Fruit fly (Drosophila melanogaster) whole organism, embryonic: ENCODE results near the gene Sam-S.

ENCODE experiments used
- Aef1 ChIP-seq: fragments of 200-800 bp; sonication (Bioruptor generic); IDR thresholded peaks from 3 replicates; pipeline ENCODE4 v1.3.6; 2022; ENCODE audit warnings: missing biosample characterization, missing genetic modification characterization
- Antp ChIP-seq: fragments of 200-800 bp; sonication (Bioruptor generic); optimal IDR thresholded peaks from 3 replicates; lab custom pipeline; 2016; ENCODE audit warnings: missing biosample characterization, missing genetic modification characterization
- Asciz ChIP-seq: fragments of 200-800 bp; sonication (Bioruptor generic); optimal IDR thresholded peaks from 2 replicates; lab custom pipeline; 2017; ENCODE audit warnings: missing biosample characterization, mild to moderate bottlenecking, missing genetic modification characterization, missing genetic modification reagents
- Bteb2 ChIP-seq: fragments of 200-800 bp; sonication (Bioruptor generic); optimal IDR thresholded peaks from 2 replicates; lab custom pipeline; 2016; ENCODE audit warnings: missing biosample characterization, missing genetic modification characterization
- CG10366 ChIP-seq: fragments of 200-800 bp; sonication (Bioruptor generic); IDR thresholded peaks from 2 replicates; pipeline ENCODE4 v1.3.6; 2022; ENCODE audit warnings: missing biosample characterization, missing genetic modification characterization
- CG10565 ChIP-seq: fragments of 200-800 bp; sonication (Bioruptor generic); optimal IDR thresholded peaks from 3 replicates; lab custom pipeline; 2016; ENCODE audit warnings: missing biosample characterization, mild to moderate bottlenecking, missing genetic modification characterization
- CG12071 ChIP-seq: fragments of 200-800 bp; sonication (Bioruptor generic); optimal IDR thresholded peaks from 3 replicates; lab custom pipeline; 2018; ENCODE audit warnings: missing biosample characterization, mild to moderate bottlenecking, missing genetic modification characterization
- CG15479 ChIP-seq: fragments of 200-800 bp; sonication (Bioruptor generic); optimal IDR thresholded peaks from 3 replicates; lab custom pipeline; 2019; ENCODE audit warnings: missing biosample characterization, mild to moderate bottlenecking, missing genetic modification characterization, moderate library complexity
- CG16779 ChIP-seq: fragments of 200-800 bp; sonication (Bioruptor generic); IDR thresholded peaks from 2 replicates; pipeline ENCODE4 v1.3.6; 2022; ENCODE audit warnings: missing biosample characterization, missing genetic modification characterization
- CG16815 ChIP-seq: fragments of 200-800 bp; sonication (Bioruptor generic); optimal IDR thresholded peaks from 3 replicates; lab custom pipeline; 2017; ENCODE audit warnings: missing biosample characterization, mild to moderate bottlenecking, missing genetic modification characterization
- CG1832 ChIP-seq: fragments of 200-800 bp; sonication (Bioruptor generic); optimal IDR thresholded peaks from 2 replicates; lab custom pipeline; 2017; ENCODE audit warnings: missing biosample characterization, mild to moderate bottlenecking, missing genetic modification characterization, inconsistent platforms
- CG2129 ChIP-seq: fragments of 200-800 bp; sonication (Bioruptor generic); IDR thresholded peaks from 2 replicates; pipeline ENCODE4 v1.3.6; 2022; ENCODE audit warnings: missing biosample characterization, missing genetic modification characterization; ENCODE audit not compliant: partially characterized antibody
- CG3163 ChIP-seq: fragments of 200-800 bp; sonication (Bioruptor generic); optimal IDR thresholded peaks from 3 replicates; lab custom pipeline; 2016; ENCODE audit warnings: missing biosample characterization, missing genetic modification characterization
- CG34376 ChIP-seq: fragments of 200-800 bp; sonication (Bioruptor generic); optimal IDR thresholded peaks from 2 replicates; lab custom pipeline; 2018; ENCODE audit warnings: missing biosample characterization, mild to moderate bottlenecking, missing genetic modification characterization
- CG4282 ChIP-seq: fragments of 200-800 bp; sonication (Bioruptor generic); optimal IDR thresholded peaks from 2 replicates; lab custom pipeline; 2016; ENCODE audit warnings: missing biosample characterization, missing genetic modification characterization
- CG6272 ChIP-seq: fragments of 200-800 bp; sonication (Bioruptor generic); IDR thresholded peaks from 2 replicates; pipeline ENCODE4 v1.3.6; 2022; ENCODE audit warnings: missing biosample characterization, missing genetic modification characterization
- CG6791 ChIP-seq: fragments of 200-800 bp; sonication (Bioruptor generic); IDR thresholded peaks from 3 replicates; pipeline ENCODE4 v1.3.6; 2022; ENCODE audit warnings: missing biosample characterization, missing genetic modification characterization; ENCODE audit not compliant: partially characterized antibody
- CG8290 ChIP-seq, 3 experiments: fragments of 200-800 bp; sonication (Bioruptor generic); optimal IDR thresholded peaks; 2 replicates each; lab custom pipeline; 2016 to 2019; ENCODE audit warnings: missing biosample characterization in 3 of 3, missing genetic modification characterization in 3 of 3, mild to moderate bottlenecking in 2 of 3, moderate library complexity in 1 of 3
- CG8388 ChIP-seq: fragments of 200-800 bp; sonication (Bioruptor generic); optimal IDR thresholded peaks from 2 replicates; lab custom pipeline; 2019; ENCODE audit warnings: missing biosample characterization, mild to moderate bottlenecking, missing genetic modification characterization, moderate library complexity
- CG8924 ChIP-seq: fragments of 200-800 bp; optimal IDR thresholded peaks from 3 replicates; lab custom pipeline; 2019; ENCODE audit warnings: missing biosample characterization, mild to moderate bottlenecking, missing genetic modification characterization, moderate library complexity
- Dip3 ChIP-seq: fragments of 200-800 bp; sonication (Bioruptor generic); optimal IDR thresholded peaks from 3 replicates; lab custom pipeline; 2016; ENCODE audit warnings: missing biosample characterization, missing genetic modification characterization
- Eip74EF ChIP-seq, 2 experiments: fragments of 200-800 bp in 1 of 2; fragments of >200 bp in 1 of 2; sonication (Bioruptor generic) in 1 of 2; optimal IDR thresholded peaks; 2 replicates each; lab custom pipeline; 2017 to 2019; ENCODE audit warnings: missing biosample characterization in 2 of 2, missing genetic modification characterization in 2 of 2, mild to moderate bottlenecking in 1 of 2, moderate library complexity in 1 of 2
- Ets65A ChIP-seq: fragments of 200-800 bp; sonication (Bioruptor generic); peaks from one replicate; lab custom pipeline; 2016; ENCODE audit warnings: missing biosample characterization, missing genetic modification characterization
- HLHmδ ChIP-seq: fragments of 200-800 bp; sonication (Bioruptor generic); optimal IDR thresholded peaks from 2 replicates; lab custom pipeline; 2018; ENCODE audit warnings: missing biosample characterization, mild to moderate bottlenecking, missing genetic modification characterization, moderate library complexity
- Lhr ChIP-seq: fragments of 200-800 bp; sonication (Bioruptor generic); optimal IDR thresholded peaks from 3 replicates; lab custom pipeline; 2017; ENCODE audit warnings: mild to moderate bottlenecking, missing biosample characterization, missing genetic modification reagents, missing genetic modification characterization
- MESR4 ChIP-seq: fragments of 200-800 bp; sonication (Bioruptor generic); optimal IDR thresholded peaks from 2 replicates; lab custom pipeline; 2018; ENCODE audit warnings: missing biosample characterization, mild to moderate bottlenecking, missing genetic modification characterization, moderate library complexity
- NfI ChIP-seq: fragments of 200-800 bp; sonication (Bioruptor generic); optimal IDR thresholded peaks from 3 replicates; lab custom pipeline; 2018; ENCODE audit warnings: missing biosample characterization, mild to moderate bottlenecking, missing genetic modification characterization, moderate library complexity
- Sin3A ChIP-seq: fragments of >200 bp; optimal IDR thresholded peaks from 2 replicates; lab custom pipeline; 2018
- Sox102F ChIP-seq: fragments of 200-800 bp; sonication (Bioruptor generic); optimal IDR thresholded peaks from 2 replicates; lab custom pipeline; 2018; ENCODE audit warnings: missing biosample characterization, mild to moderate bottlenecking, missing genetic modification characterization, moderate library complexity
- TFAM ChIP-seq: fragments of 200-800 bp; sonication (Bioruptor generic); optimal IDR thresholded peaks from 2 replicates; lab custom pipeline; 2017; ENCODE audit warnings: missing biosample characterization, missing genetic modification characterization, inconsistent platforms
- Xrp1 ChIP-seq: fragments of 200-800 bp; sonication (Bioruptor generic); IDR thresholded peaks from 2 replicates; pipeline ENCODE4 v1.3.6; 2022; ENCODE audit warnings: missing biosample characterization, missing genetic modification characterization
- abd-A ChIP-seq: fragments of 200-800 bp; sonication (Bioruptor generic); optimal IDR thresholded peaks from 3 replicates; lab custom pipeline; 2019; ENCODE audit warnings: missing biosample characterization, mild to moderate bottlenecking, missing genetic modification characterization, moderate library complexity
- ase ChIP-seq: fragments of 200-800 bp; sonication (Bioruptor generic); IDR thresholded peaks from 3 replicates; pipeline ENCODE4 v1.3.6; 2022; ENCODE audit warnings: missing biosample characterization, missing genetic modification characterization
- br ChIP-seq: fragments of >200 bp; optimal IDR thresholded peaks from 2 replicates; lab custom pipeline; 2017
- btn ChIP-seq: fragments of 200-800 bp; sonication (Bioruptor generic); optimal IDR thresholded peaks from 2 replicates; lab custom pipeline; 2016; ENCODE audit warnings: missing biosample characterization, missing genetic modification characterization
- cas ChIP-seq: fragments of 200-800 bp; sonication (Bioruptor generic); IDR thresholded peaks from 2 replicates; pipeline ENCODE4 v1.3.6; 2022; ENCODE audit warnings: missing biosample characterization, missing genetic modification characterization
- dmrt99B ChIP-seq: fragments of 200-800 bp; sonication (Bioruptor generic); optimal IDR thresholded peaks from 2 replicates; lab custom pipeline; 2018; ENCODE audit warnings: missing biosample characterization, mild to moderate bottlenecking, missing genetic modification characterization, moderate library complexity
- ems ChIP-seq: fragments of 200-800 bp; sonication (Bioruptor generic); optimal IDR thresholded peaks from 3 replicates; lab custom pipeline; 2016; ENCODE audit warnings: missing biosample characterization, missing genetic modification characterization
- fd102C ChIP-seq: fragments of 200-800 bp; sonication (Bioruptor generic); optimal IDR thresholded peaks from 2 replicates; lab custom pipeline; 2018; ENCODE audit warnings: missing biosample characterization, mild to moderate bottlenecking, missing genetic modification characterization, moderate library complexity
- ftz-f1 ChIP-seq: fragments of 200-800 bp; sonication (Bioruptor generic); optimal IDR thresholded peaks from 2 replicates; lab custom pipeline; 2016; ENCODE audit warnings: missing biosample characterization, missing genetic modification characterization
- gcm ChIP-seq: fragments of 200-800 bp; sonication (Bioruptor generic); optimal IDR thresholded peaks from 2 replicates; lab custom pipeline; 2019; ENCODE audit warnings: missing biosample characterization, mild to moderate bottlenecking, missing genetic modification characterization, moderate library complexity
- ken ChIP-seq: fragments of 200-800 bp; sonication (Bioruptor generic); IDR thresholded peaks from 3 replicates; pipeline ENCODE4 v1.3.6; 2022; ENCODE audit warnings: missing biosample characterization, missing genetic modification characterization
- lmd ChIP-seq: fragments of 200-800 bp; sonication (Bioruptor generic); IDR thresholded peaks from 2 replicates; pipeline ENCODE4 v1.3.6; 2022; ENCODE audit warnings: missing biosample characterization, missing genetic modification characterization
- pfk ChIP-seq: fragments of 200-800 bp; sonication (Bioruptor generic); optimal IDR thresholded peaks from 2 replicates; lab custom pipeline; 2018; ENCODE audit warnings: missing biosample characterization, mild to moderate bottlenecking, missing genetic modification characterization, moderate library complexity
- row ChIP-seq: fragments of 200-800 bp; sonication (Bioruptor generic); IDR thresholded peaks from 3 replicates; pipeline ENCODE4 v1.3.6; 2022; ENCODE audit warnings: missing biosample characterization, missing genetic modification characterization
- sim ChIP-seq: fragments of 200-800 bp; sonication (Bioruptor generic); IDR thresholded peaks from 2 replicates; pipeline ENCODE4 v1.3.6; 2022; ENCODE audit warnings: missing biosample characterization, missing genetic modification characterization
- so ChIP-seq: fragments of 200-800 bp; sonication (Bioruptor generic); IDR thresholded peaks from 3 replicates; pipeline ENCODE4 v1.3.6; 2022; ENCODE audit warnings: missing biosample characterization, missing genetic modification characterization
- tgo ChIP-seq: fragments of 200-800 bp; sonication (Bioruptor generic); IDR thresholded peaks from 3 replicates; pipeline ENCODE4 v1.3.6; 2022; ENCODE audit warnings: missing biosample characterization, missing genetic modification characterization
- tio ChIP-seq: fragments of 200-800 bp; sonication (Bioruptor generic); optimal IDR thresholded peaks from 2 replicates; lab custom pipeline; 2017; ENCODE audit warnings: missing biosample characterization, missing genetic modification characterization, inconsistent platforms
- ttk ChIP-seq: fragments of 200-800 bp; sonication (Bioruptor generic); IDR thresholded peaks from 2 replicates; pipeline ENCODE4 v2.1.2; 2022; ENCODE audit warnings: missing biosample characterization, missing genetic modification characterization
- twi ChIP-seq: fragments of 200-800 bp; optimal IDR thresholded peaks from 2 replicates; lab custom pipeline; 2019; ENCODE audit warnings: missing biosample characterization, mild to moderate bottlenecking, missing genetic modification characterization, moderate library complexity
- wor ChIP-seq: fragments of 200-800 bp; sonication (Bioruptor generic); IDR thresholded peaks from 2 replicates; pipeline ENCODE4 v1.3.6; 2022; ENCODE audit warnings: missing biosample characterization, missing genetic modification characterization

The Sam-S gene

DNA sequence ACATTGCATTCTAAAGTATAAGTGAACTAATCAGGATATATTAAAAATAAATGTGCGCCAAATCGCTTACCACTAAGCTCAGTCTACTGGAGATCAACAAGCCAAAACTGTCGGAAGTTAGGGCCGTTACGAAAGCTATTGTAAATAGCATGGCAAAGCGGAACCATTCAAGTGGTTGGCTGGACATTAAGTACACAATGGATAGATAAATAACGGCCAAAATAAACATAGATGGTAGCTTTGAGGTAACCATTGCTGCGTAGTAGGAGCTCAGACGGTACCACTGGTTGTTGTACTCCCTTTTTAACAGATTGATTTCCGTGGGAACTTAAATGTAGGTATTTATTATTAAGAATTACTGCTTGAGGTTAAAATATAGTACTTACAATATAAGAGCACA lies 11.0 kb downstream of the Sam-S start (continued):
- peak; percentile 18 for TF ChIP-seq btn (GFP tag; lab: Kevin White, UChicago)
- no peak for TF ChIP-seq CG10366 (GFP tag; lab: Robert Waterston, UW)
- no peak for TF ChIP-seq CG16815 (GFP tag; lab: Kevin White, UChicago)
- no peak for TF ChIP-seq CG1832
- TF ChIP-seq CG8388 (GFP tag; lab: Kevin White, UChicago): no peak
- peak; percentile 32 for TF ChIP-seq pfk (GFP tag; lab: Kevin White, UChicago)
- TF ChIP-seq Sox102F: no peak
- TF ChIP-seq Ets65A (GFP tag; lab: Kevin White, UChicago): no peak
- TF ChIP-seq ken (GFP tag; lab: Robert Waterston, UW): no peak
- no peak for TF ChIP-seq Bteb2
- TF ChIP-seq Dip3 (GFP tag; lab: Kevin White, UChicago): no peak
- no peak for TF ChIP-seq gcm
- TF ChIP-seq ase: no peak
- TF ChIP-seq abd-A (tag; lab: Kevin White, UChicago): no peak
- TF ChIP-seq CG15479: no peak
- TF ChIP-seq br (lab: Kevin White, UChicago): no peak
- peak; percentile 13 for TF ChIP-seq NfI (GFP tag; lab: Kevin White, UChicago)
- no peak for TF ChIP-seq ftz-f1 (GFP tag; lab: Kevin White, UChicago)
- no peak for TF ChIP-seq CG10565
- no peak for TF ChIP-seq twi (tag; lab: Kevin White, UChicago)
- no peak for TF ChIP-seq tio
- no peak for TF ChIP-seq MESR4 (GFP tag; lab: Kevin White, UChicago)
- TF ChIP-seq CG34376 (GFP tag; lab: Kevin White, UChicago): peak; percentile 16
- no peak for TF ChIP-seq ttk (GFP tag; lab: Robert Waterston, UW)
- no peak for TF ChIP-seq CG16779
- no peak for TF ChIP-seq row (GFP tag; lab: Robert Waterston, UW)
- no peak for TF ChIP-seq CG8924 (tag; lab: Kevin White, UChicago)
- TF ChIP-seq Asciz: peak; percentile 44
- TF ChIP-seq Eip74EF (GFP tag; optimal IDR thresholded peaks at IDR 0.05; lab: Kevin White, UChicago): no peak
- no peak for TF ChIP-seq Xrp1 (GFP tag; lab: Robert Waterston, UW)
- TF ChIP-seq CG2129 (GFP tag; lab: Robert Waterston, UW): no peak
- TF ChIP-seq CG12071 (GFP tag; lab: Kevin White, UChicago): peak; percentile 67
- no peak for TF ChIP-seq CG6791
- TF ChIP-seq ems: no peak
- TF ChIP-seq HLHmδ (GFP tag; lab: Kevin White, UChicago): peak; percentile 63
- no peak for TF ChIP-seq dmrt99B (tag; lab: Kevin White, UChicago)
- no peak for TF ChIP-seq CG3163 (GFP tag; lab: Kevin White, UChicago)
- TF ChIP-seq fd102C: no peak
- TF ChIP-seq wor (GFP tag; lab: Robert Waterston, UW): no peak
- peak; percentile 45; the same call in 1 of the 3 replicates for TF ChIP-seq so (GFP tag; lab: Robert Waterston, UW)
- no peak for TF ChIP-seq lmd (GFP tag; lab: Robert Waterston, UW)
- no peak for TF ChIP-seq tgo (GFP tag; lab: Robert Waterston, UW)
- no peak for TF ChIP-seq cas (GFP tag; lab: Robert Waterston, UW)
- TF ChIP-seq CG8290 (GFP tag; optimal IDR thresholded peaks at IDR 0.05; lab: Kevin White, UChicago): no peak
- peak in 1 of 2 experiments; percentile 73 for TF ChIP-seq CG8290 (tag; optimal IDR thresholded peaks at IDR 0.05; lab: Kevin White, UChicago)
- no peak for TF ChIP-seq Aef1
- TF ChIP-seq TFAM (GFP tag; lab: Kevin White, UChicago): no peak
- no peak for TF ChIP-seq Sin3A (lab: Kevin White, UChicago)
- no peak for TF ChIP-seq CG4282 (GFP tag; lab: Kevin White, UChicago)
- TF ChIP-seq Antp (GFP tag; lab: Kevin White, UChicago): no peak
- TF ChIP-seq CG6272 (GFP tag; lab: Robert Waterston, UW): no peak
- TF ChIP-seq sim: no peak
- TF ChIP-seq Lhr (GFP tag; lab: Kevin White, UChicago): no peak
